Fruit fly (Drosophila melanogaster): ENCODE measurements around the gene CG12012.

- TF ChIP-seq CG8478 (optimal IDR thresholded peaks at IDR 0.05) (no peak), CTCF (optimal IDR thresholded peaks at IDR 0.05) (no peak)
Measured at dm6 chr3L:3427037-3427436, 50.5 kb downstream of the CG12012 start.

All from S2 (cell line).